Worm (Caenorhabditis elegans): ENCODE data around the gene F57A8.7.
"Not testable (repeated sequence)": the region's sequence is repeated elsewhere in the genome, so short reads cannot be mapped to it uniquely, and the experiment has no call there.

Gene F57A8.7

ce11 chrV:10046503-10046902 is 29.0 kb upstream of the F57A8.7 start (continued):
- TF ChIP-seq lir-3 (tag; optimal IDR thresholded peaks at IDR 0.05; ENCODE audit: poor library complexity) = no peak
- no peak for TF ChIP-seq nhr-77 (tag; optimal IDR thresholded peaks at IDR 0.05)
- TF ChIP-seq aly-2 (tag; optimal IDR thresholded peaks at IDR 0.05) = no peak
- TF ChIP-seq grh-1 (GFP tag; IDR thresholded peaks at IDR 0.05) = no peak
- TF ChIP-seq ceh-82 (tag; optimal IDR thresholded peaks at IDR 0.05) = no peak
- TF ChIP-seq swsn-7 (tag; optimal IDR thresholded peaks at IDR 0.05) = no peak

- TF ChIP-seq ceh-88 (GFP tag; IDR thresholded peaks at IDR 0.05) = no peak
These were observed 28.4 kb upstream of the F57A8.7 start for ce11 chrV:10047189-10047588.

ce11 chrV:10049192-10049816 is 26.2 kb upstream of the F57A8.7 start:
- TF ChIP-seq nhr-19 (GFP tag; conservative IDR thresholded peaks at IDR 0.05) (peak; percentile 42), efl-1 (GFP tag; optimal IDR thresholded peaks at IDR 0.05 in 1 of 2) (peak in 1 of 2 experiments; percentile 78), isw-1 (GFP tag; IDR thresholded peaks at IDR 0.05) (peak; percentile 12; the same call in 1 of the 2 replicates), grh-1 (GFP tag; IDR thresholded peaks at IDR 0.05) (peak; percentile 74)
- not testable (repeated sequence) for TF ChIP-seq efl-1 (optimal IDR thresholded peaks at IDR 0.05)

ce11 chrV:10051855-10052254 is 23.7 kb upstream of the F57A8.7 start, which contains the start of gene str-118:
Gene str-118 (plus strand): TSS chrV:10052155.
- TF ChIP-seq pqm-1 (tag; optimal IDR thresholded peaks at IDR 0.05) = no peak
- TF ChIP-seq pax-3 (tag; optimal IDR thresholded peaks at IDR 0.05) = no peak
- no peak for TF ChIP-seq efl-1 (optimal IDR thresholded peaks at IDR 0.05)
- TF ChIP-seq efl-1 (GFP tag; optimal IDR thresholded peaks at IDR 0.05 in 1 of 2) = no peak
- no peak for TF ChIP-seq nhr-28 (tag; optimal IDR thresholded peaks at IDR 0.05)
- no peak for TF ChIP-seq ces-1 (GFP tag; optimal IDR thresholded peaks at IDR 0.05)
- TF ChIP-seq fkh-4 (tag; optimal IDR thresholded peaks at IDR 0.05; ENCODE audit: borderline replicate concordance) = no peak
- no peak for TF ChIP-seq pag-3 (tag; optimal IDR thresholded peaks at IDR 0.05; ENCODE audit: borderline replicate concordance, insufficient read depth)
- TF ChIP-seq skn-1 (tag; optimal IDR thresholded peaks at IDR 0.05) = no peak
- TF ChIP-seq nhr-12 (tag; optimal IDR thresholded peaks at IDR 0.05) = no peak
- no peak for TF ChIP-seq sox-4 (tag; optimal IDR thresholded peaks at IDR 0.05)
- no peak for TF ChIP-seq hlh-4 (tag; optimal IDR thresholded peaks at IDR 0.05)
- no peak for TF ChIP-seq vab-15 (tag; optimal IDR thresholded peaks at IDR 0.05)
- TF ChIP-seq ceh-8 (GFP tag; optimal IDR thresholded peaks at IDR 0.05) = no peak
- TF ChIP-seq lin-39 (tag; optimal IDR thresholded peaks at IDR 0.05) = no peak
- TF ChIP-seq mab-9 (GFP tag; IDR thresholded peaks at IDR 0.05) = no peak
- no peak for TF ChIP-seq mep-1 (tag; optimal IDR thresholded peaks at IDR 0.05)
- no peak for TF ChIP-seq ceh-82 (tag; optimal IDR thresholded peaks at IDR 0.05)
- TF ChIP-seq egl-27 (tag; optimal IDR thresholded peaks at IDR 0.05) = no peak

- TF ChIP-seq dpl-1 (GFP tag; optimal IDR thresholded peaks at IDR 0.05) = peak in 2 of 3 experiments; percentile 30 to 54
- peak; percentile 43 for TF ChIP-seq nhr-71 (tag; optimal IDR thresholded peaks at IDR 0.05)
- no peak for TF ChIP-seq sptf-1 (tag; optimal IDR thresholded peaks at IDR 0.05)
- TF ChIP-seq ama-1 (optimal IDR thresholded peaks at IDR 0.05) = no peak
- TF ChIP-seq xbp-1 (tag; optimal IDR thresholded peaks at IDR 0.05) = no peak
- no peak for TF ChIP-seq sox-4 (tag; optimal IDR thresholded peaks at IDR 0.05)
- TF ChIP-seq dsc-1 (tag; optimal IDR thresholded peaks at IDR 0.05) = no peak
- TF ChIP-seq ceh-82 (tag; optimal IDR thresholded peaks at IDR 0.05) = no peak
- TF ChIP-seq F16B12.6 (tag; optimal IDR thresholded peaks at IDR 0.05) = peak; percentile 82
- peak; percentile 24 for TF ChIP-seq snu-23 (GFP tag; optimal IDR thresholded peaks at IDR 0.05)
- TF ChIP-seq fkh-4 (tag; optimal IDR thresholded peaks at IDR 0.05; ENCODE audit: borderline replicate concordance) = no peak
- TF ChIP-seq zag-1 (tag; optimal IDR thresholded peaks at IDR 0.05) = no peak
- TF ChIP-seq ceh-90 (tag; optimal IDR thresholded peaks at IDR 0.05) = no peak
- peak; percentile 23 to 34 for TF ChIP-seq efl-1 (optimal IDR thresholded peaks at IDR 0.05)
- TF ChIP-seq efl-1 (GFP tag; optimal IDR thresholded peaks at IDR 0.05 in 1 of 2) = peak; percentile 31 to 90
- TF ChIP-seq nhr-77 (tag; optimal IDR thresholded peaks at IDR 0.05) = no peak
- TF ChIP-seq blmp-1 (tag; optimal IDR thresholded peaks at IDR 0.05) = peak; percentile 19
- no peak for TF ChIP-seq nhr-90 (tag; optimal IDR thresholded peaks at IDR 0.05; ENCODE audit: poor library complexity)
- TF ChIP-seq mab-9 (GFP tag; IDR thresholded peaks at IDR 0.05) = no peak
- TF ChIP-seq lin-14 (GFP tag; optimal IDR thresholded peaks at IDR 0.05) = peak; percentile 15
- TF ChIP-seq nhr-20 (tag; optimal IDR thresholded peaks at IDR 0.05) = peak; percentile 15
- no peak for TF ChIP-seq Y116A8C.19 (tag; optimal IDR thresholded peaks at IDR 0.05; ENCODE audit: borderline replicate concordance)
- TF ChIP-seq hlh-4 (tag; optimal IDR thresholded peaks at IDR 0.05) = no peak
- no peak for TF ChIP-seq grh-1 (GFP tag; IDR thresholded peaks at IDR 0.05)
- TF ChIP-seq lsy-2 (tag; optimal IDR thresholded peaks at IDR 0.05) = peak; percentile 58 to 93
These were observed 20.7 kb upstream of the F57A8.7 start, which contains the start of gene yif-1 for ce11 chrV:10054872-10055271. Gene yif-1 (minus strand): TSS chrV:10054913.
